Worm (Caenorhabditis elegans) whole organism, L4 larva: ENCODE results near the gene cct-5.

Experiments
- nhr-25 ChIP-seq: sonication (generic microtip); optimal IDR thresholded peaks from 2 replicates; lab custom pipeline; 2017; ENCODE audit warnings: missing genetic modification characterization, mild to moderate bottlenecking, missing compliant biosample characterization, antibody characterized with exemption, moderate library complexity, borderline replicate concordance; ENCODE audit not compliant: insufficient read depth
- nhr-77 ChIP-seq: fragments of 150-350 bp; optimal IDR thresholded peaks from 2 replicates; lab custom pipeline; 2014; ENCODE audit warnings: missing biosample characterization, missing genetic modification characterization
- pqm-1 ChIP-seq: sonication (generic microtip); optimal IDR thresholded peaks from 2 replicates; lab custom pipeline; 2017; ENCODE audit warnings: missing biosample characterization, missing genetic modification characterization
- snpc-4 ChIP-seq: fragments of 150-350 bp; optimal IDR thresholded peaks from 2 replicates; lab custom pipeline; 2014; ENCODE audit warnings: missing biosample characterization, missing genetic modification characterization
- ztf-7 ChIP-seq: fragments of 150-350 bp; optimal IDR thresholded peaks from 2 replicates; lab custom pipeline; 2014; ENCODE audit warnings: missing biosample characterization, missing genetic modification characterization

DNA sequence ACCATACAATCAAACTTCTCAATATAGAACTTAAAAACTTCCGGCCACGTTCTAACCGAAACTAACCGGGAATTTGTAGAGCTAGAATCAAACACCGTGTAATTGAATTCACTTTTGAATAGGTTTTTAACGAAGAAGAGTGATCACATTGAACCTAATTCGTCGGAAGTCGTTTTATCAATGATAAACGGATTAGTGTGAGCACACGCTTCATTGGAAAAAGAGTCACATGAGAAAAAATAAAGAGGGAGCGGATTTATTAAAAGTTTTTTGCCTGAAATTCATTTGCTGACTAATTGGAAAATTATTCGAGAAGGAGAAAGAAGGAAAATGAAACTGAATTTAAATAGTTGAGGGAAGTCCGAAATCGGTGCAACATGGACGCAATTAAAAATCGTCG, 12.2 kb downstream of the cct-5 start:
- TF ChIP-seq nhr-25 (no peak), ztf-7 (no peak), pqm-1 (tag; lab: Kevin White, UChicago) (no peak), nhr-77 (tag; lab: Kevin White, UChicago) (no peak), snpc-4 (tag; lab: Kevin White, UChicago) (no peak)
